Fruit fly (Drosophila melanogaster) S2 (cell line): ENCODE data around the gene RecQ4.

Experiments
- CG8478 ChIP-seq: fragments of >200 bp; optimal IDR thresholded peaks from 2 replicates; lab custom pipeline; 2018
- CTCF ChIP-seq, 2 experiments: fragments of >200 bp; optimal IDR thresholded peaks; 2 replicates each; lab custom pipeline; 2018

dm6 chr3L:8214980-8215379 is 39.2 kb upstream of the RecQ4 start, which contains the start of gene CG8012:
- TF ChIP-seq CTCF (optimal IDR thresholded peaks at IDR 0.05; lab: Kevin White, UChicago) (no peak), CG8478 (lab: Kevin White, UChicago) (no peak)
